Worm (Caenorhabditis elegans) whole organism, L1 larva: ENCODE measurements around the gene prx-13.
A peak's percentile ranks its signal among the peaks of the same experiment; 100 is the strongest.

Experiments used
- aly-2 ChIP-seq: fragments of 150-350 bp; optimal IDR thresholded peaks from 2 replicates; lab custom pipeline; 2014; ENCODE audit warnings: missing biosample characterization, missing genetic modification characterization
- ces-1 ChIP-seq: fragments of 150-350 bp; optimal IDR thresholded peaks from 2 replicates; lab custom pipeline; 2014; ENCODE audit warnings: missing biosample characterization, missing genetic modification reagents, missing genetic modification characterization
- egl-27 ChIP-seq, 2 experiments: fragments of 150-350 bp in 1 of 2; sonication (generic microtip); optimal IDR thresholded peaks; 3 replicates each; lab custom pipeline; 2017 to 2018; ENCODE audit warnings: missing biosample characterization in 2 of 2, missing genetic modification characterization in 2 of 2, missing genetic modification reagents in 2 of 2
- fkh-10 ChIP-seq: sonication (generic microtip); optimal IDR thresholded peaks from 2 replicates; lab custom pipeline; 2017; ENCODE audit warnings: missing biosample characterization, missing genetic modification reagents, missing genetic modification characterization
- jun-1 ChIP-seq: fragments of 150-350 bp; optimal IDR thresholded peaks from 2 replicates; lab custom pipeline; 2014; ENCODE audit warnings: missing biosample characterization, missing genetic modification reagents, missing genetic modification characterization
- lsy-2 ChIP-seq, 2 experiments: fragments of 150-350 bp; optimal IDR thresholded peaks; 2 replicates each; lab custom pipeline; 2014; ENCODE audit warnings: missing biosample characterization in 2 of 2, missing genetic modification characterization in 2 of 2
- pax-3 ChIP-seq: fragments of 200-800 bp; sonication (Bioruptor generic); optimal IDR thresholded peaks from 2 replicates; lab custom pipeline; 2018; ENCODE audit warnings: mild to moderate bottlenecking, missing genetic modification characterization, moderate library complexity, missing compliant biosample characterization
- rnt-1 ChIP-seq: sonication (generic microtip); optimal IDR thresholded peaks from 2 replicates; lab custom pipeline; 2016; ENCODE audit warnings: mild to moderate bottlenecking, missing genetic modification characterization, moderate library complexity, missing compliant biosample characterization
- tbx-2 ChIP-seq: sonication (generic microtip); optimal IDR thresholded peaks from 2 replicates; lab custom pipeline; 2016; ENCODE audit warnings: missing genetic modification characterization, missing compliant biosample characterization
- unc-30 ChIP-seq: sonication (generic microtip); optimal IDR thresholded peaks from 2 replicates; lab custom pipeline; 2017; ENCODE audit warnings: missing biosample characterization, missing genetic modification characterization
- unc-62 ChIP-seq: fragments of 150-350 bp; optimal IDR thresholded peaks from 2 replicates; lab custom pipeline; 2014; ENCODE audit warnings: missing biosample characterization, missing genetic modification reagents, missing genetic modification characterization

DNA sequence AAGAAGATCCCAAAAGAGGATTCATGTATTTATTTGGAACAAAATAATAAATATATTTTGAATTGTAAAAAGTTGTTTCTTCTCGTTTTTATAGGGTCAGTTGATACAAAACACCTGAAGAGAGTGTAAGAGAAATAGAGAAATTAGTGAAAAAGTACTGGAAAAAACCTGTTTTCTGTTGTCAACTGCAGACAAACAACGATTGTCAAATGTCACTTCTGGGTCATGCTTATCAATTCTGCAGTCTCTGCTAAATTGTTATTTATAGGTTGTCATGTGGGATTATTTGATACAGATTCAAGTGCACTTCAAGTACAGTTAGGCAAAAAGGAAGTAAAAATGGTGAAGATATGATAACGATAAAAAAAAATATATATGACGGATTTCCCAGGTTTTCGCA, 20.7 kb upstream of the prx-13 start:
- no peak for TF ChIP-seq pax-3 (tag; lab: Kevin White, UChicago)
- TF ChIP-seq lsy-2 (tag; optimal IDR thresholded peaks at IDR 0.05; lab: Kevin White, UChicago) = peak in 1 of 2 experiments; percentile 12
- TF ChIP-seq jun-1 (tag; lab: Kevin White, UChicago) = no peak
- TF ChIP-seq egl-27 (tag; optimal IDR thresholded peaks at IDR 0.05; lab: Kevin White, UChicago) = no peak
- no peak for TF ChIP-seq aly-2 (tag; lab: Kevin White, UChicago)
- no peak for TF ChIP-seq ces-1 (GFP tag; lab: Kevin White, UChicago)
- TF ChIP-seq rnt-1 (tag; lab: Kevin White, UChicago) = no peak
- TF ChIP-seq unc-30 = no peak
- peak; percentile 44 for TF ChIP-seq tbx-2 (tag; lab: Kevin White, UChicago)
- no peak for TF ChIP-seq fkh-10 (GFP tag; lab: Kevin White, UChicago)
- TF ChIP-seq unc-62 (GFP tag; lab: Kevin White, UChicago) = no peak
